Worm (Caenorhabditis elegans): ENCODE measurements around the gene Y15E3A.4.

Y15E3A.4 gene

ce11 chrX:15353874-15354480 is 23.2 kb downstream of the Y15E3A.4 start (continued):
- no peak for TF ChIP-seq nhr-23 (tag; optimal IDR thresholded peaks at IDR 0.05)
- TF ChIP-seq sma-9 (GFP tag; optimal IDR thresholded peaks at IDR 0.05): peak; percentile 96
- TF ChIP-seq sma-9 (tag; optimal IDR thresholded peaks at IDR 0.05): peak; percentile 13
- peak; percentile 88 to 93 for TF ChIP-seq mdl-1 (tag; optimal IDR thresholded peaks at IDR 0.05)
- TF ChIP-seq nhr-10 (tag; optimal IDR thresholded peaks at IDR 0.05): no peak
- peak; percentile 95 for TF ChIP-seq F13H6.1 (tag; optimal IDR thresholded peaks at IDR 0.05)
- no peak for TF ChIP-seq nhr-237 (tag; optimal IDR thresholded peaks at IDR 0.05)
- peak; percentile 8 for TF ChIP-seq nhr-77 (tag; optimal IDR thresholded peaks at IDR 0.05)
- TF ChIP-seq nhr-6 (tag; optimal IDR thresholded peaks at IDR 0.05): peak; percentile 78
- TF ChIP-seq lsy-2 (tag; optimal IDR thresholded peaks at IDR 0.05): peak; percentile 59 to 83
- peak; percentile 22 for TF ChIP-seq unc-39 (tag; optimal IDR thresholded peaks at IDR 0.05)

- no peak for TF ChIP-seq elt-1 (tag; optimal IDR thresholded peaks at IDR 0.05)
- TF ChIP-seq aly-2 (tag; optimal IDR thresholded peaks at IDR 0.05): no peak
- no peak for TF ChIP-seq unc-62 (GFP tag; optimal IDR thresholded peaks at IDR 0.05)
- TF ChIP-seq ztf-1 (GFP tag; conservative IDR thresholded peaks at IDR 0.05): no peak
- TF ChIP-seq gmeb-1 (tag; optimal IDR thresholded peaks at IDR 0.05): no peak
- TF ChIP-seq ama-1 (optimal IDR thresholded peaks at IDR 0.05): no peak
- no peak for TF ChIP-seq C34F6.9 (tag; optimal IDR thresholded peaks at IDR 0.05)
Measured at ce11 chrX:15354938-15355337, 24.2 kb downstream of the Y15E3A.4 start, which contains the start of gene nfki-1. TSS of gene nfki-1 (plus strand) at chrX:15355238.

- TF ChIP-seq peb-1 (tag; optimal IDR thresholded peaks at IDR 0.05): no peak
- TF ChIP-seq nhr-21 (tag; optimal IDR thresholded peaks at IDR 0.05): peak; percentile 6
- TF ChIP-seq nhr-77 (tag; optimal IDR thresholded peaks at IDR 0.05): no peak
- no peak for TF ChIP-seq mdl-1 (tag; optimal IDR thresholded peaks at IDR 0.05)
- no peak for TF ChIP-seq nhr-25 (tag; optimal IDR thresholded peaks at IDR 0.05)
- no peak for TF ChIP-seq blmp-1 (tag; optimal IDR thresholded peaks at IDR 0.05; ENCODE audit: insufficient read depth)
- TF ChIP-seq unc-55 (GFP tag; optimal IDR thresholded peaks at IDR 0.05): peak; percentile 65
- TF ChIP-seq unc-39 (tag; optimal IDR thresholded peaks at IDR 0.05): no peak
- no peak for TF ChIP-seq elt-3 (tag; optimal IDR thresholded peaks at IDR 0.05)
- TF ChIP-seq F13H6.1 (tag; optimal IDR thresholded peaks at IDR 0.05): no peak
- TF ChIP-seq elt-1 (tag; optimal IDR thresholded peaks at IDR 0.05): no peak
- no peak for TF ChIP-seq fos-1 (tag; optimal IDR thresholded peaks at IDR 0.05)
- no peak for TF ChIP-seq nhr-10 (tag; optimal IDR thresholded peaks at IDR 0.05)
- no peak for TF ChIP-seq lin-39 (tag; optimal IDR thresholded peaks at IDR 0.05)
- TF ChIP-seq sem-4 (tag; optimal IDR thresholded peaks at IDR 0.05): no peak
- no peak for TF ChIP-seq lin-11 (tag; optimal IDR thresholded peaks at IDR 0.05)
- peak; percentile 21 for TF ChIP-seq nhr-129 (tag; optimal IDR thresholded peaks at IDR 0.05)
- no peak for TF ChIP-seq nhr-6 (tag; optimal IDR thresholded peaks at IDR 0.05)
- TF ChIP-seq egl-27 (tag; optimal IDR thresholded peaks at IDR 0.05): no peak
- no peak for TF ChIP-seq mbf-1 (tag; optimal IDR thresholded peaks at IDR 0.05)
- no peak for TF ChIP-seq mab-5 (tag; optimal IDR thresholded peaks at IDR 0.05)
- no peak for TF ChIP-seq ceh-16 (tag; optimal IDR thresholded peaks at IDR 0.05)
- peak; percentile 63 for TF ChIP-seq C34F6.9 (tag; optimal IDR thresholded peaks at IDR 0.05)
- TF ChIP-seq ama-1 (optimal IDR thresholded peaks at IDR 0.05): no peak
- TF ChIP-seq gmeb-1 (tag; optimal IDR thresholded peaks at IDR 0.05): no peak
- TF ChIP-seq sma-3 (GFP tag; optimal IDR thresholded peaks at IDR 0.05): no peak
- TF ChIP-seq lin-13 (GFP tag; optimal IDR thresholded peaks at IDR 0.05): peak; percentile 32
- TF ChIP-seq nhr-23 (tag; optimal IDR thresholded peaks at IDR 0.05): no peak
- TF ChIP-seq ztf-11 (tag; optimal IDR thresholded peaks at IDR 0.05): no peak
- TF ChIP-seq alr-1 (tag; optimal IDR thresholded peaks at IDR 0.05): no peak
- no peak for TF ChIP-seq dmd-4 (tag; optimal IDR thresholded peaks at IDR 0.05)
- peak; percentile 34 for TF ChIP-seq ztf-4 (tag; optimal IDR thresholded peaks at IDR 0.05)
- TF ChIP-seq ztf-1 (GFP tag; conservative IDR thresholded peaks at IDR 0.05): no peak
- peak; percentile 41 for TF ChIP-seq sma-9 (GFP tag; optimal IDR thresholded peaks at IDR 0.05)
- no peak for TF ChIP-seq sma-9 (tag; optimal IDR thresholded peaks at IDR 0.05)
- TF ChIP-seq aly-2 (tag; optimal IDR thresholded peaks at IDR 0.05): no peak
- TF ChIP-seq ceh-82 (tag; optimal IDR thresholded peaks at IDR 0.05): no peak
- TF ChIP-seq nhr-237 (tag; optimal IDR thresholded peaks at IDR 0.05): no peak
- TF ChIP-seq R02D3.7 (tag; optimal IDR thresholded peaks at IDR 0.05): no peak
- TF ChIP-seq nhr-11 (tag; optimal IDR thresholded peaks at IDR 0.05): no peak
- no peak for TF ChIP-seq snpc-4 (tag; optimal IDR thresholded peaks at IDR 0.05)
- no peak for TF ChIP-seq skn-1 (tag; optimal IDR thresholded peaks at IDR 0.05)
- no peak for TF ChIP-seq nhr-12 (tag; optimal IDR thresholded peaks at IDR 0.05)
- TF ChIP-seq crh-2 (tag; optimal IDR thresholded peaks at IDR 0.05): peak; percentile 71
- TF ChIP-seq zag-1 (tag; optimal IDR thresholded peaks at IDR 0.05): no peak
- no peak for TF ChIP-seq ZK546.5 (tag; optimal IDR thresholded peaks at IDR 0.05)
- TF ChIP-seq lsy-2 (tag; optimal IDR thresholded peaks at IDR 0.05): peak in 1 of 2 experiments; percentile 61
Measured at ce11 chrX:15355603-15356002, 24.8 kb downstream of the Y15E3A.4 start.

Data from whole organism, L2 larva.